Worm (Caenorhabditis elegans): ENCODE results near the gene srab-9.
"Not testable (repeated sequence)": the region's sequence is repeated elsewhere in the genome, so short reads cannot be mapped to it uniquely, and the experiment has no call there.

srab-9 gene

ce11 chrV:3106785-3107184 is 34.3 kb downstream of the srab-9 start:
- TF ChIP-seq eyg-1 (tag; optimal IDR thresholded peaks at IDR 0.05): no peak
- TF ChIP-seq tbx-2 (tag; optimal IDR thresholded peaks at IDR 0.05): no peak

DNA sequence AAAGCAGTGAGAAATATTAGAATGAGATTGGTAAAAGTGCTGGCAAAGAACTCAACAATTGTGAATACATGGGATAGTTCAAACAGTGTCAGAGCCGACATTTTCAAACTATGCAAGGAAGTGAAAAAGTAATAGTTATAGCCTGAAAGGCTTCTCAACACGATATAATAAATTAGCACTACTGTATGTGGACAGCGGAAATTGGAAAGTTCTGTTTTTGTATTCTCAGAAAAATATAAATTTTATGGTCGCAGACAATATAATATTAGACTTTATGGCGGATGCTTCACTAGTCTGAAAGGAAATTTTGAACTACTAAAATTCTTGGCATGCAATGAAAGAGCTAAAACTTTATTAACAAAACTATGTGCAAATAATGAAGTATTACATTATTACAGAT is 35.3 kb downstream of the srab-9 start, which contains the start of gene str-69:
TSS of gene str-69 (minus strand) at position 101 of the 400 bp plus-strand sequence.
- TF ChIP-seq hlh-13 (GFP tag; optimal IDR thresholded peaks at IDR 0.05) (no peak), dmd-4 (tag; optimal IDR thresholded peaks at IDR 0.05; ENCODE audit: borderline replicate concordance) (no peak), pros-1 (tag; optimal IDR thresholded peaks at IDR 0.05) (no peak), ceh-45 (GFP tag; IDR thresholded peaks at IDR 0.05) (no peak), fkh-6 (tag; optimal IDR thresholded peaks at IDR 0.05) (no peak), eyg-1 (tag; optimal IDR thresholded peaks at IDR 0.05) (no peak), elt-4 (tag; optimal IDR thresholded peaks at IDR 0.05) (no peak), ceh-9 (tag; optimal IDR thresholded peaks at IDR 0.05) (no peak), pqm-1 (tag; optimal IDR thresholded peaks at IDR 0.05) (no peak), ceh-19 (GFP tag; optimal IDR thresholded peaks at IDR 0.05) (no peak), syd-9 (tag; optimal IDR thresholded peaks at IDR 0.05) (no peak), unc-86 (tag; optimal IDR thresholded peaks at IDR 0.05) (no peak), pax-1 (tag; optimal IDR thresholded peaks at IDR 0.05) (no peak), ceh-24 (tag; optimal IDR thresholded peaks at IDR 0.05) (no peak), hlh-15 (tag; optimal IDR thresholded peaks at IDR 0.05) (no peak), fkh-10 (GFP tag; optimal IDR thresholded peaks at IDR 0.05) (no peak), hlh-30 (tag; optimal IDR thresholded peaks at IDR 0.05; ENCODE audit: insufficient read depth) (no peak), nhr-232 (tag; optimal IDR thresholded peaks at IDR 0.05) (no peak), C08G9.2 (tag; optimal IDR thresholded peaks at IDR 0.05) (no peak)

ce11 chrV:3104134-3104533 is 37.0 kb downstream of the srab-9 start, which contains the start of gene str-66:
TSS of gene str-66 (minus strand) at chrV:3104234.
- TF ChIP-seq C08G9.2 (tag; optimal IDR thresholded peaks at IDR 0.05) (no peak), lim-6 (tag; optimal IDR thresholded peaks at IDR 0.05) (no peak), ref-2 (tag; optimal IDR thresholded peaks at IDR 0.05) (no peak), che-1 (tag; optimal IDR thresholded peaks at IDR 0.05) (no peak), ceh-48 (tag; optimal IDR thresholded peaks at IDR 0.05) (no peak), ahr-1 (tag; optimal IDR thresholded peaks at IDR 0.05) (no peak), ceh-14 (tag; optimal IDR thresholded peaks at IDR 0.05) (no peak)

DNA sequence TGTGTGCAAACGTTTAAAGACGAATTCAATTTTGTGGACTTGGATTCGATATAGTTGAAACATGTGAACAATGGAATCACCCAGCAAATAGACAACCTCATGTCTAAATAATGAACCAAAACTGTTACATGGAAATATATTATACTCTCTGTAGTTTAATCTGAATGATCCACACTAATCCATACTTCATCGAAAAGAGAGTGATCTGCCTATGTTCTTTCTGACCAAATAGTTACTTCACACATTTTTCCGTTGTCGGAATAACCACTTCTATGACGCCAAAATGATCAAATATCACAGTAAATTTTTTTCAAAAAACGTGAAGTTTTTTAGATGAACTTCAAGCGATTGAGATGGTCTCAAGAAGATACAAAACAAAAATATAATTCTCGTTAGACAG is 39.0 kb downstream of the srab-9 start, which contains the start of gene Y73C8C.4:
TSS of gene Y73C8C.4 (minus strand) at position 101 of the 400 bp plus-strand sequence.
- not testable (repeated sequence) for TF ChIP-seq pax-1 (tag; optimal IDR thresholded peaks at IDR 0.05); madf-2 (tag; optimal IDR thresholded peaks at IDR 0.05); mec-3 (tag; optimal IDR thresholded peaks at IDR 0.05; ENCODE audit: borderline replicate concordance)

- no peak for TF ChIP-seq fkh-10 (GFP tag; optimal IDR thresholded peaks at IDR 0.05)
- no peak for TF ChIP-seq ceh-14 (tag; optimal IDR thresholded peaks at IDR 0.05)
- TF ChIP-seq nhr-232 (tag; optimal IDR thresholded peaks at IDR 0.05): no peak
- no peak for TF ChIP-seq unc-3 (GFP tag; conservative IDR thresholded peaks at IDR 0.05)
- TF ChIP-seq unc-3 (tag; optimal IDR thresholded peaks at IDR 0.05): no peak
- no peak for TF ChIP-seq ceh-19 (GFP tag; optimal IDR thresholded peaks at IDR 0.05)
- no peak for TF ChIP-seq hlh-6 (tag; optimal IDR thresholded peaks at IDR 0.05)
- no peak for TF ChIP-seq C38D4.7 (GFP tag; optimal IDR thresholded peaks at IDR 0.05)
- no peak for TF ChIP-seq dve-1 (tag; optimal IDR thresholded peaks at IDR 0.05)
- no peak for TF ChIP-seq zip-5 (tag; optimal IDR thresholded peaks at IDR 0.05)
- TF ChIP-seq hlh-15 (tag; optimal IDR thresholded peaks at IDR 0.05): no peak
- TF ChIP-seq nhr-11 (tag; optimal IDR thresholded peaks at IDR 0.05): no peak
- TF ChIP-seq ahr-1 (tag; optimal IDR thresholded peaks at IDR 0.05): no peak
- TF ChIP-seq ceh-45 (GFP tag; IDR thresholded peaks at IDR 0.05): no peak
- no peak for TF ChIP-seq mec-3 (tag; optimal IDR thresholded peaks at IDR 0.05; ENCODE audit: borderline replicate concordance)
Observed at ce11 chrV:3100527-3100926, 40.6 kb downstream of the srab-9 start.
